Worm (Caenorhabditis elegans) whole organism, early embryonic: Measurements from ENCODE around the gene B0513.90.

ENCODE experiments used
- ama-1 ChIP-seq: fragments of 150-350 bp; optimal IDR thresholded peaks from 2 replicates; lab custom pipeline; 2014
- hmbx-1 ChIP-seq: sonication (generic microtip); optimal IDR thresholded peaks from 2 replicates; lab custom pipeline; 2016; ENCODE audit warnings: mild to moderate bottlenecking, missing genetic modification characterization, missing compliant biosample characterization
- tbx-11 ChIP-seq: fragments of 200-800 bp; sonication (Bioruptor generic); IDR thresholded peaks from 2 replicates; pipeline ENCODE4 v1.3.6; 2022; ENCODE audit warnings: missing genetic modification characterization, missing compliant biosample characterization

DNA sequence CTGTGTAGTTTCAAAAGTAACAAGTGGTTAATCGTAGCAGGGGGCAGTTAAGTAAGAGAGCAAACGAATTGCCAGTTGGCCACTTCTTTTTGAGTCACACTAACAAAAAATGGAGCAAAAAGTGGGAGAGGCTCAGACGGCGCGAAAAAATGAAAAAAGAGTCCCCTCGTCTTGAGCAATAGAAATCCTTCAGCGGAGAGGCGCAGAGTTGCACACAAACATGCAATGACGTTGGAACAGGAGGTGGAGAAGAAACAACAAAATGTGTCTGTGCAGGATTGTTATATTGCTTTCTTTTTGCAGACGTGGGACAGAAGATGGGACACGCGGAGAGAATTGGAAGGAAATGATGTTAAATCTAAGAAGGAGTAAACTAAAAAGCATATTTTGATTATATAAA lies 10.9 kb downstream of the B0513.90 start:
- TF ChIP-seq hmbx-1 (no peak), tbx-11 (GFP tag; lab: Robert Waterston, UW) (no peak), ama-1 (lab: Kevin White, UChicago) (no peak)
